Worm (Caenorhabditis elegans) whole organism, early embryonic: ENCODE data around the gene sid-3.

Experiments used
- B0310.2 ChIP-seq: sonication (generic microtip); optimal IDR thresholded peaks from 2 replicates; lab custom pipeline; 2016; ENCODE audit warnings: mild to moderate bottlenecking, missing genetic modification characterization, missing compliant biosample characterization
- F13C5.2 ChIP-seq: sonication (generic microtip); optimal IDR thresholded peaks from 2 replicates; lab custom pipeline; 2017; ENCODE audit warnings: mild to moderate bottlenecking, missing genetic modification characterization, inconsistent platforms, missing compliant biosample characterization
- ama-1 ChIP-seq: fragments of 150-350 bp; optimal IDR thresholded peaks from 2 replicates; lab custom pipeline; 2014
- hnd-1 ChIP-seq: sonication (generic microtip); optimal IDR thresholded peaks from 2 replicates; lab custom pipeline; 2016; ENCODE audit warnings: missing genetic modification characterization, missing compliant biosample characterization
- pes-1 ChIP-seq: fragments of 200-800 bp; sonication (Bioruptor generic); IDR thresholded peaks from 2 replicates; pipeline ENCODE4 v1.3.6; 2022; ENCODE audit warnings: missing genetic modification reagents, missing genetic modification characterization, missing compliant biosample characterization
- scrt-1 ChIP-seq: fragments of 200-800 bp; sonication (Bioruptor generic); IDR thresholded peaks from 2 replicates; pipeline ENCODE4 v1.3.6; 2022; ENCODE audit warnings: missing genetic modification characterization, missing compliant biosample characterization
- sea-1 ChIP-seq: fragments of 200-800 bp; sonication (Bioruptor generic); conservative IDR thresholded peaks from 2 replicates; pipeline ENCODE4 v1.3.6; 2022; ENCODE audit warnings: missing genetic modification characterization, missing compliant biosample characterization

DNA sequence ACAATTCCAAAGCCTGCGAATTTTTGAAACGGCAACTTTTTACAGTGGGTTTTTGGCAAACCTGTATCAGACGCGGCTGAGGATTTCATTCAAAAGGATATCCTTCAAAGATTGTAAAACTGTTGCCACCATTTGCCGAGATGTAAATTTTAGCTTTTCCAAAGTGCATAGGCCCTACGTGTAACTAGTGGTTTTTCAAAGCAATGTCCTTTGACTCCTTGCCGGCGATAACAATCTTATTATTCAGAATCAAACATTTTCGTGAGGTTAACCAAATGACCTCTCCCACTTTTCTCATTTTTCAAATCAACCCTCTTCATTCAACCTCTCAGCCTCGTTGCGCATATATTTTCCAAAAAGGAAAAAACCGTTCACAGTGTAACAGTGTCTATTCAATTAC is 45.2 kb downstream of the sid-3 start, which contains the start of gene T25G12.3:
- TF ChIP-seq hnd-1 (tag; lab: Kevin White, UChicago) (no peak), ama-1 (no peak), F13C5.2 (tag; lab: Kevin White, UChicago) (no peak), sea-1 (GFP tag; lab: Robert Waterston, UW) (no peak), B0310.2 (tag; lab: Kevin White, UChicago) (no peak), pes-1 (GFP tag; lab: Robert Waterston, UW) (no peak), scrt-1 (GFP tag; lab: Robert Waterston, UW) (no peak)
